Fruit fly (Drosophila melanogaster) S2 (cell line): ENCODE measurements around the gene CG14506.

Source experiments
- CG8478 ChIP-seq: fragments of >200 bp; optimal IDR thresholded peaks from 2 replicates; lab custom pipeline; 2018
- CTCF ChIP-seq, 2 experiments: fragments of >200 bp; optimal IDR thresholded peaks; 2 replicates each; lab custom pipeline; 2018

dm6 chr3R:29297080-29297479 is at the start of gene CG14506:
- no peak for TF ChIP-seq CTCF (optimal IDR thresholded peaks at IDR 0.05; lab: Kevin White, UChicago)
- no peak for TF ChIP-seq CG8478 (lab: Kevin White, UChicago)
